Worm (Caenorhabditis elegans) whole organism, L1 larva: Measurements from ENCODE around the gene C09B8.8.

Source experiments
- egl-27 ChIP-seq, 2 experiments: fragments of 150-350 bp in 1 of 2; sonication (generic microtip); optimal IDR thresholded peaks; 3 replicates each; lab custom pipeline; 2017 to 2018; ENCODE audit warnings: missing biosample characterization in 2 of 2, missing genetic modification characterization in 2 of 2, missing genetic modification reagents in 2 of 2
- elt-2 ChIP-seq: sonication (generic microtip); optimal IDR thresholded peaks from 2 replicates; lab custom pipeline; 2016; ENCODE audit warnings: missing genetic modification characterization, mild to moderate bottlenecking, inconsistent platforms, missing compliant biosample characterization, missing genetic modification reagents
- elt-3 ChIP-seq, 6 experiments: fragments of 150-350 bp in 1 of 6; sonication (generic microtip); optimal IDR thresholded peaks; 2 replicates each; lab custom pipeline; 2017 to 2018; ENCODE audit warnings: missing biosample characterization in 6 of 6, missing genetic modification characterization in 6 of 6, inconsistent platforms in 1 of 6
- fkh-10 ChIP-seq: sonication (generic microtip); optimal IDR thresholded peaks from 2 replicates; lab custom pipeline; 2017; ENCODE audit warnings: missing biosample characterization, missing genetic modification reagents, missing genetic modification characterization
- hlh-4 ChIP-seq: sonication (generic microtip); optimal IDR thresholded peaks from 2 replicates; lab custom pipeline; 2016; ENCODE audit warnings: mild to moderate bottlenecking, missing genetic modification characterization, missing compliant biosample characterization
- mep-1 ChIP-seq: fragments of 150-350 bp; optimal IDR thresholded peaks from 2 replicates; lab custom pipeline; 2014; ENCODE audit warnings: missing biosample characterization, missing genetic modification characterization
- nhr-77 ChIP-seq: fragments of 150-350 bp; optimal IDR thresholded peaks from 2 replicates; lab custom pipeline; 2014; ENCODE audit warnings: missing biosample characterization, missing genetic modification characterization
- pqm-1 ChIP-seq: sonication (generic microtip); optimal IDR thresholded peaks from 3 replicates; lab custom pipeline; 2017; ENCODE audit warnings: missing biosample characterization, missing genetic modification characterization
- tbx-2 ChIP-seq: sonication (generic microtip); optimal IDR thresholded peaks from 2 replicates; lab custom pipeline; 2016; ENCODE audit warnings: missing genetic modification characterization, missing compliant biosample characterization
- zag-1 ChIP-seq: fragments of 150-350 bp; optimal IDR thresholded peaks from 2 replicates; lab custom pipeline; 2014; ENCODE audit warnings: missing biosample characterization, missing genetic modification characterization

- TF ChIP-seq tbx-2 (tag; lab: Kevin White, UChicago) (no peak), fkh-10 (GFP tag; lab: Kevin White, UChicago) (no peak), mep-1 (tag; lab: Kevin White, UChicago) (no peak), zag-1 (tag; lab: Kevin White, UChicago) (no peak), pqm-1 (no peak), elt-3 (tag; optimal IDR thresholded peaks at IDR 0.05; lab: Kevin White, UChicago) (no peak), nhr-77 (tag; lab: Kevin White, UChicago) (no peak), hlh-4 (tag; lab: Kevin White, UChicago) (no peak), egl-27 (tag; optimal IDR thresholded peaks at IDR 0.05; lab: Kevin White, UChicago) (no peak), elt-2 (tag; lab: Kevin White, UChicago) (no peak)
Measured at ce11 chrX:6048508-6048907, 33.2 kb downstream of the C09B8.8 start, which contains the start of gene pak-1.
